Worm (Caenorhabditis elegans) whole organism, young adult: ENCODE measurements around the gene C03H12.1.
A peak's percentile ranks its signal among the peaks of the same experiment; 100 is the strongest.

Experiments used
- B0261.1 ChIP-seq: sonication (generic microtip); optimal IDR thresholded peaks from 2 replicates; lab custom pipeline; 2016; ENCODE audit warnings: mild to moderate bottlenecking, missing genetic modification characterization, moderate library complexity, missing compliant biosample characterization
- B0336.3 ChIP-seq: fragments of 200-800 bp; sonication (Bioruptor generic); IDR thresholded peaks from 2 replicates; pipeline ENCODE4 v1.3.6; 2022; ENCODE audit warnings: missing genetic modification characterization, missing compliant biosample characterization
- C17E4.6 ChIP-seq: fragments of 200-800 bp; sonication (Bioruptor generic); IDR thresholded peaks from 2 replicates; pipeline ENCODE4 v1.3.6; 2022; ENCODE audit warnings: missing genetic modification reagents, missing genetic modification characterization, missing compliant biosample characterization
- D2030.7 ChIP-seq: fragments of 200-800 bp; sonication (Bioruptor generic); IDR thresholded peaks from 2 replicates; pipeline ENCODE4 v1.3.6; 2022; ENCODE audit warnings: missing genetic modification reagents, missing genetic modification characterization, missing compliant biosample characterization
- F10E7.11 ChIP-seq: sonication (generic microtip); optimal IDR thresholded peaks from 2 replicates; lab custom pipeline; 2017; ENCODE audit warnings: mild to moderate bottlenecking, missing genetic modification characterization, moderate library complexity, missing compliant biosample characterization
- F49E8.2 ChIP-seq: sonication (generic microtip); optimal IDR thresholded peaks from 3 replicates; lab custom pipeline; 2017; ENCODE audit warnings: missing genetic modification characterization, mild to moderate bottlenecking, missing compliant biosample characterization, antibody characterized with exemption, moderate library complexity; ENCODE audit not compliant: insufficient read depth
- F55B11.4 ChIP-seq: sonication (generic microtip); optimal IDR thresholded peaks from 2 replicates; lab custom pipeline; 2016; ENCODE audit warnings: missing compliant biosample characterization, missing genetic modification characterization, borderline replicate concordance; ENCODE audit not compliant: insufficient read depth
- K12H6.12 ChIP-seq: fragments of 200-800 bp; sonication (Bioruptor generic); optimal IDR thresholded peaks from 2 replicates; lab custom pipeline; 2018; ENCODE audit warnings: mild to moderate bottlenecking, missing genetic modification characterization, missing compliant biosample characterization
- Y53F4B.3 ChIP-seq: fragments of 200-800 bp; sonication (Bioruptor generic); IDR thresholded peaks from 2 replicates; pipeline ENCODE4 v1.3.6; 2022; ENCODE audit warnings: missing genetic modification reagents, missing genetic modification characterization, missing compliant biosample characterization
- Y67H2A.10 ChIP-seq: fragments of 200-800 bp; sonication (Bioruptor generic); conservative IDR thresholded peaks from 2 replicates; pipeline ENCODE4 v1.3.6; 2022; ENCODE audit warnings: missing genetic modification reagents, missing genetic modification characterization, missing compliant biosample characterization
- athp-1 ChIP-seq: sonication (generic microtip); optimal IDR thresholded peaks from 2 replicates; lab custom pipeline; 2017; ENCODE audit warnings: mild to moderate bottlenecking, missing genetic modification characterization, missing compliant biosample characterization
- bed-1 ChIP-seq: fragments of 200-800 bp; sonication (Bioruptor generic); IDR thresholded peaks from 2 replicates; pipeline ENCODE4 v1.3.6; 2022; ENCODE audit warnings: missing genetic modification reagents, missing genetic modification characterization, missing compliant biosample characterization
- cebp-1 ChIP-seq, 2 experiments: fragments of 200-800 bp in 1 of 2; sonication (Bioruptor generic) in 1 of 2; sonication (generic microtip) in 1 of 2; IDR thresholded peaks in 1 of 2; optimal IDR thresholded peaks in 1 of 2; 2 replicates each; pipeline versions ENCODE4 v1.3.6 to Lab custom; 2017 to 2022; ENCODE audit warnings: missing compliant biosample characterization in 2 of 2, missing genetic modification characterization in 2 of 2, mild to moderate bottlenecking in 1 of 2, missing genetic modification reagents in 1 of 2, moderate library complexity in 1 of 2
- ceh-27 ChIP-seq: fragments of 200-800 bp; sonication (Bioruptor generic); optimal IDR thresholded peaks from 2 replicates; lab custom pipeline; 2018; ENCODE audit warnings: mild to moderate bottlenecking, missing genetic modification characterization, moderate library complexity, missing compliant biosample characterization
- ceh-58 ChIP-seq: fragments of 200-800 bp; sonication (Bioruptor generic); IDR thresholded peaks from 2 replicates; pipeline ENCODE4 v1.3.6; 2022; ENCODE audit warnings: missing genetic modification characterization, missing compliant biosample characterization
- ceh-79 ChIP-seq: sonication (generic microtip); optimal IDR thresholded peaks from 2 replicates; lab custom pipeline; 2017; ENCODE audit warnings: mild to moderate bottlenecking, missing genetic modification characterization, missing compliant biosample characterization
- chd-7 ChIP-seq: sonication (generic microtip); optimal IDR thresholded peaks from 2 replicates; lab custom pipeline; 2016; ENCODE audit warnings: mild to moderate bottlenecking, missing genetic modification characterization, moderate library complexity, missing compliant biosample characterization
- efl-1 ChIP-seq: fragments of 150-350 bp; optimal IDR thresholded peaks from 2 replicates; lab custom pipeline; 2014; ENCODE audit warnings: missing biosample characterization, missing genetic modification reagents, missing genetic modification characterization
- egl-18 ChIP-seq: fragments of 200-800 bp; sonication (Bioruptor generic); IDR thresholded peaks from 2 replicates; pipeline ENCODE4 v1.3.6; 2022; ENCODE audit warnings: missing genetic modification reagents, missing genetic modification characterization, missing compliant biosample characterization
- ekl-4 ChIP-seq: fragments of 200-800 bp; sonication (Bioruptor generic); IDR thresholded peaks from 2 replicates; pipeline ENCODE4 v1.3.6; 2022; ENCODE audit warnings: missing genetic modification reagents, missing genetic modification characterization, missing compliant biosample characterization
- hlh-12 ChIP-seq: sonication (generic microtip); optimal IDR thresholded peaks from 2 replicates; lab custom pipeline; 2016; ENCODE audit warnings: missing genetic modification characterization, missing compliant biosample characterization
- let-526 ChIP-seq: fragments of 200-800 bp; sonication (Bioruptor generic); IDR thresholded peaks from 2 replicates; pipeline ENCODE4 v1.3.6; 2022; ENCODE audit warnings: missing genetic modification reagents, missing genetic modification characterization, missing compliant biosample characterization
- let-607 ChIP-seq, 2 experiments: fragments of 200-800 bp in 1 of 2; sonication (Bioruptor generic) in 1 of 2; sonication (generic microtip) in 1 of 2; optimal IDR thresholded peaks; 2 replicates each; lab custom pipeline; 2016 to 2018; ENCODE audit warnings: mild to moderate bottlenecking in 2 of 2, missing compliant biosample characterization in 2 of 2, missing genetic modification characterization in 2 of 2, moderate library complexity in 2 of 2, missing genotype in 1 of 2
- lin-35 ChIP-seq, 3 experiments: fragments of 150-350 bp in 2 of 3; sonication (generic microtip) in 1 of 3; optimal IDR thresholded peaks; 2 replicates each; lab custom pipeline; 2014 to 2018; ENCODE audit warnings: missing biosample characterization in 3 of 3, missing genetic modification characterization in 3 of 3, missing genetic modification reagents in 3 of 3
- lsl-1 ChIP-seq: fragments of 200-800 bp; sonication (Bioruptor generic); optimal IDR thresholded peaks from 2 replicates; lab custom pipeline; 2018; ENCODE audit warnings: mild to moderate bottlenecking, missing genetic modification characterization, moderate library complexity, missing compliant biosample characterization
- madf-3 ChIP-seq: fragments of 200-800 bp; sonication (Bioruptor generic); IDR thresholded peaks from 2 replicates; pipeline ENCODE4 v1.3.6; 2022; ENCODE audit warnings: missing genetic modification reagents, missing genetic modification characterization, missing compliant biosample characterization
- madf-8 ChIP-seq: fragments of 200-800 bp; sonication (Bioruptor generic); conservative IDR thresholded peaks from 2 replicates; pipeline ENCODE4 v1.3.6; 2022; ENCODE audit warnings: missing genetic modification reagents, missing genetic modification characterization, missing compliant biosample characterization
- mel-28 ChIP-seq: sonication (generic microtip); optimal IDR thresholded peaks from 2 replicates; lab custom pipeline; 2016; ENCODE audit warnings: borderline replicate concordance, mild to moderate bottlenecking, missing genetic modification characterization, missing compliant biosample characterization
- nhr-80 ChIP-seq: sonication (generic microtip); optimal IDR thresholded peaks from 2 replicates; lab custom pipeline; 2016; ENCODE audit warnings: missing genetic modification characterization, missing compliant biosample characterization
- pbrm-1 ChIP-seq: fragments of 200-800 bp; sonication (Bioruptor generic); IDR thresholded peaks from 2 replicates; pipeline ENCODE4 v1.3.6; 2022; ENCODE audit warnings: missing genetic modification reagents, missing genetic modification characterization, missing compliant biosample characterization
- sdz-38 ChIP-seq: sonication (generic microtip); optimal IDR thresholded peaks from 2 replicates; lab custom pipeline; 2016; ENCODE audit warnings: missing genotype, missing genetic modification characterization, missing compliant biosample characterization
- snpc-3.4 ChIP-seq: sonication (generic microtip); optimal IDR thresholded peaks from 2 replicates; lab custom pipeline; 2017; ENCODE audit warnings: missing genetic modification characterization, mild to moderate bottlenecking, missing compliant biosample characterization, antibody characterized with exemption, moderate library complexity, missing genotype, missing genetic modification reagents
- somi-1 ChIP-seq: fragments of 200-800 bp; sonication (Bioruptor generic); optimal IDR thresholded peaks from 2 replicates; lab custom pipeline; 2018; ENCODE audit warnings: mild to moderate bottlenecking, missing genetic modification characterization, missing compliant biosample characterization
- tbx-9 ChIP-seq: sonication (generic microtip); optimal IDR thresholded peaks from 2 replicates; lab custom pipeline; 2016; ENCODE audit warnings: borderline replicate concordance, missing genetic modification characterization, inconsistent platforms, missing compliant biosample characterization
- tlf-1 ChIP-seq: fragments of 200-800 bp; sonication (Bioruptor generic); optimal IDR thresholded peaks from 2 replicates; lab custom pipeline; 2018; ENCODE audit warnings: mild to moderate bottlenecking, missing genetic modification characterization, missing compliant biosample characterization
- unc-130 ChIP-seq: sonication (generic microtip); optimal IDR thresholded peaks from 2 replicates; lab custom pipeline; 2016; ENCODE audit warnings: missing genetic modification reagents, missing genetic modification characterization, missing compliant biosample characterization
- zfh-2 ChIP-seq: fragments of 200-800 bp; sonication (Bioruptor generic); conservative IDR thresholded peaks from 2 replicates; pipeline ENCODE4 v1.3.6; 2022; ENCODE audit warnings: missing genetic modification reagents, missing genetic modification characterization, missing compliant biosample characterization

Gene C03H12.1

ce11 chrX:15650919-15651420, 38.3 kb upstream of the C03H12.1 start, which contains the start of gene F59D12.3:
Gene F59D12.3, minus strand, starts transcription at chrX:15650969.
- TF ChIP-seq let-607 (tag; optimal IDR thresholded peaks at IDR 0.05; lab: Kevin White, UChicago) (no peak), ceh-27 (GFP tag; lab: Kevin White, UChicago) (no peak), Y67H2A.10 (no peak), athp-1 (tag; lab: Kevin White, UChicago) (no peak), F10E7.11 (tag; lab: Kevin White, UChicago) (no peak), B0261.1 (tag; lab: Kevin White, UChicago) (no peak)
- TF ChIP-seq, all 124 proteins: peak for 0

- no peak for TF ChIP-seq F10E7.11 (tag; lab: Kevin White, UChicago)
- peak; percentile 39 for TF ChIP-seq K12H6.12 (tag; lab: Kevin White, UChicago)
Observed at ce11 chrX:15653196-15653595, 36.1 kb upstream of the C03H12.1 start.

ce11 chrX:15654969-15655368, 34.3 kb upstream of the C03H12.1 start:
- TF ChIP-seq madf-8 (GFP tag; lab: Robert Waterston, UW): no peak
- no peak for TF ChIP-seq ceh-79 (tag; lab: Kevin White, UChicago)
- TF ChIP-seq lsl-1 (GFP tag; lab: Kevin White, UChicago): no peak
- no peak for TF ChIP-seq hlh-12 (tag; lab: Kevin White, UChicago)
- TF ChIP-seq B0336.3 (GFP tag; lab: Robert Waterston, UW): no peak
- TF ChIP-seq snpc-3.4: no peak
- TF ChIP-seq sdz-38 (tag; lab: Kevin White, UChicago): no peak
- no peak for TF ChIP-seq egl-18 (GFP tag; lab: Robert Waterston, UW)
- TF ChIP-seq pbrm-1: no peak
- TF ChIP-seq tbx-9 (tag; lab: Kevin White, UChicago): no peak
- TF ChIP-seq efl-1: no peak
- no peak for TF ChIP-seq let-526 (GFP tag; lab: Robert Waterston, UW)
- TF ChIP-seq ceh-58 (GFP tag; lab: Robert Waterston, UW): no peak
- no peak for TF ChIP-seq chd-7 (tag; lab: Kevin White, UChicago)
- no peak for TF ChIP-seq tlf-1 (GFP tag; lab: Kevin White, UChicago)
- TF ChIP-seq lin-35 (GFP tag; optimal IDR thresholded peaks at IDR 0.05; lab: Kevin White, UChicago): no peak
- TF ChIP-seq cebp-1 (GFP tag; IDR thresholded peaks at IDR 0.05; lab: Robert Waterston, UW): no peak
- no peak for TF ChIP-seq cebp-1 (tag; optimal IDR thresholded peaks at IDR 0.05; lab: Kevin White, UChicago)

- TF ChIP-seq C17E4.6: no peak
- no peak for TF ChIP-seq madf-3 (GFP tag; lab: Robert Waterston, UW)
- no peak for TF ChIP-seq bed-1 (GFP tag; lab: Robert Waterston, UW)
- no peak for TF ChIP-seq Y53F4B.3 (GFP tag; lab: Robert Waterston, UW)
- TF ChIP-seq zfh-2 (GFP tag; lab: Robert Waterston, UW): no peak
- TF ChIP-seq F10E7.11 (tag; lab: Kevin White, UChicago): no peak
- TF ChIP-seq mel-28 (tag; lab: Kevin White, UChicago): no peak
- TF ChIP-seq unc-130 (GFP tag; lab: Kevin White, UChicago): no peak
- no peak for TF ChIP-seq F55B11.4
- TF ChIP-seq D2030.7 (GFP tag; lab: Robert Waterston, UW): no peak
- TF ChIP-seq K12H6.12 (tag; lab: Kevin White, UChicago): no peak
- TF ChIP-seq chd-7 (tag; lab: Kevin White, UChicago): no peak
- TF ChIP-seq F49E8.2 (tag; lab: Kevin White, UChicago): no peak
- TF ChIP-seq somi-1 (GFP tag; lab: Kevin White, UChicago): no peak
- TF ChIP-seq nhr-80 (tag; lab: Kevin White, UChicago): no peak
- TF ChIP-seq ekl-4 (GFP tag; lab: Robert Waterston, UW): no peak
- TF ChIP-seq, all 124 proteins: peak for 0
Observed at ce11 chrX:15655623-15656022, 33.6 kb upstream of the C03H12.1 start.
